Worm (Caenorhabditis elegans) whole organism, dauer: ENCODE measurements around the gene clec-185.
"Not testable (repeated sequence)": the region's sequence is repeated elsewhere in the genome, so short reads cannot be mapped to it uniquely, and the experiment has no call there.

Source experiments
- unc-62 ChIP-seq: sonication (generic microtip); optimal IDR thresholded peaks from 2 replicates; lab custom pipeline; 2017; ENCODE audit warnings: missing biosample characterization, missing genetic modification reagents, missing genetic modification characterization

The clec-185 gene

DNA sequence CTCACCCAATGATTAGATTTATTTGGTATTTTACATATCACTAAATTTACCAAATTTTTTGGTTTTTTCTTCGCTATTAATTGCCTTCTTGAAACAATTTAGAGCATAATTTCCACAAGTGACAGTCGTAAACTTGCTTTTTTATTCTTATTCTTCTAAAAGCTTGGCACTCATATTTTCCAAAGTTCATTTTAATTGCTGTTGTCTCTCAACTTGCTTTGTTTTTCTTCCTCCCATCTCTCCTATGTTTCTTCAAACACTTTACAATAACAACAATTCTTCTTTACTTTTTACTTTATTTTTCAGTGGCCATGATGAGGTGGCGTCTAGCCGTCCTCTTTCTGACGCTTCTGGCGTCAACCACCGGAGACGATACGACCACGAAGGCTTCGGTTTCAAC, 29.9 kb downstream of the clec-185 start, which contains the start of gene igdb-2:
Gene igdb-2 (plus strand): TSS at position 301 of the 400 bp plus-strand sequence.
- no peak for TF ChIP-seq unc-62 (GFP tag; lab: Kevin White, UChicago)

DNA sequence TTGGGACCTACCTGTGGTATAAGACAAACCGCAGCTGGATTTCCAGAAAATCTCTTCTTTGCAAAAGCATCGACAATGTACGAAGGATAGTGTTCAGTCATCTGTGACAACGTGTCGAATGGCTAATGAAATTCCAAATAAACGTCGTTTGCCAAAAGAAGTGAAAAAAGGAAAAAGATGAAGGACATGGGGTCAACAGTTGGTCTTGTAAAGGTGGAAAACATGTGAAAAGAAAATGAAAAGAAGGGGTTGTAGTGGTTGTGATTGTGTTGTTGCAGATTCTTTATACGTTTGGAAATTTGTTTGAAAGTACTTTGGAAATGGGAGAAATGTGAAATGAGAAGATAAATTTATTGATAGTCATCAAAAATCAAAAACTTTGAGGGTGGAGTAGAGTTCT, 38.5 kb downstream of the clec-185 start, which contains the start of gene T04A11.1:
Gene T04A11.1 (minus strand): TSS at position 101 of the 400 bp plus-strand sequence.
- not testable (repeated sequence) for TF ChIP-seq unc-62 (GFP tag; lab: Kevin White, UChicago)

DNA sequence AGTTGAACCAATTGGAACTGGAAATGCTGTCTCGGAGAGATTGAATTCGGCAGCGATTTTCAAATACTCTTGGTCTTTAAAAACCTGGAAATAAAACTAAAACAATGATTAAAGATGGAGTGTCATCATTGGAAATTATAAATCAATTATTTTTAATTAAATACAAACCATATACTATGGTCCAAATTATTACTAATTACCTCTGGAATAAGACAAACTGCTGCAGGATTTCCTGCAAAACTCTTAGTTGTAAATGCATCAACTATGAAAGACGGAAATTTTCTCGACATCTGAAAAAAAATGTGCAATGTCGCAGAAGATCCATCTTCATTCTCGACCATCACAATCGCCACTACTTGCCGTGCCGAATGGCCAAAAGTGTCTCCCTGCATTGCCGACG, 40.3 kb downstream of the clec-185 start, which contains the start of gene igdb-1:
Gene igdb-1 (plus strand): TSS at position 301 of the 400 bp plus-strand sequence.
- TF ChIP-seq unc-62 (GFP tag; lab: Kevin White, UChicago): not testable (repeated sequence)

DNA sequence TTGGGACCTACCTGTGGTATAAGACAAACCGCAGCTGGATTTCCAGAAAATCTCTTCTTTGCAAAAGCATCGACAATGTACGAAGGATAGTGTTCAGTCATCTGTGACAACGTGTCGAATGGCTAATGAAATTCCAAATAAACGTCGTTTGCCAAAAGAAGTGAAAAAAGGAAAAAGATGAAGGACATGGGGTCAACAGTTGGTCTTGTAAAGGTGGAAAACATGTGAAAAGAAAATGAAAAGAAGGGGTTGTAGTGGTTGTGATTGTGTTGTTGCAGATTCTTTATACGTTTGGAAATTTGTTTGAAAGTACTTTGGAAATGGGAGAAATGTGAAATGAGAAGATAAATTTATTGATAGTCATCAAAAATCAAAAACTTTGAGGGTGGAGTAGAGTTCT, 46.0 kb downstream of the clec-185 start, which contains the start of gene T04A11.4:
Gene T04A11.4 (minus strand): TSS at position 101 of the 400 bp plus-strand sequence.
- TF ChIP-seq unc-62 (GFP tag; lab: Kevin White, UChicago): not testable (repeated sequence)

DNA sequence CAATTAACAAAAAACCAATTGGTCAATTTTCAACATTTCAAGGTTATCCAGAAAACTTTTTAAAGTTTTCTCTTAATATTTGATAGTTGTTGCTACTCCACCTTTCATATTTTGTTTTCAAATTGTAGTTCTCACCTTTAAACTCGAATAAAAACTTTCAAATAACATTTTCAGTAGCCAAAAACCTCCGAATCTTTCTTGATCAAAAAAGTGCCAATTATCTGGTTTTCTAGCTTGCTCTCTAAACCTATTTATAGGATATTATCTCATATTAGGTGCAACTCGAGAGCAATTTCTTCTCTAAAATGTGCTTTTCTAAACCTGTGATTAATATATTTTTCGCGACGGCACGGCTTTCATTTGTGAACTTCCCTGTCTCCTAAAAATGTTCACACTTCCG, 48.7 kb downstream of the clec-185 start, which contains the start of gene sru-26:
Gene sru-26 (plus strand): TSS at position 301 of the 400 bp plus-strand sequence.
- no peak for TF ChIP-seq unc-62 (GFP tag; lab: Kevin White, UChicago)

DNA sequence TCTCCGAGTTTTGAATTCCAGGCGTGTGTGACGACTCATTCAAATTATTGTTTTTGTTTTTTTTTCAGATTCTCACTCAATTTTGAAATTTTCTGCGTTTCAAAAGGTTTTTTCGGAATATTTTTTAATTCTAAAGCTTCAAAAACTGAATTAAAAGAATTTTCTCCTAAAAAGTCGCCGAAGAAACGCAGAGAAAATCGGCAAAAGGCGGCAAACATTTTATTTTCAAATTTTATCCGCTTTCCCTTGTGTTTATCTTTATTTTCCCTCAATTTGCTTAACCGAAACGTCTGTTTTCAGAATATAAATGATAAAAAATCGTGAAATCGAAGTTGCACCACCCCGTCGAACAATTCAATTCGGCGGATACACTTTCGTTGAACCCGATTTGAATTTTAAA, 52.0 kb downstream of the clec-185 start, which contains the start of gene him-6:
Gene him-6 (plus strand): TSS at position 301 of the 400 bp plus-strand sequence.
- no peak for TF ChIP-seq unc-62 (GFP tag; lab: Kevin White, UChicago)
